Worm (Caenorhabditis elegans): ENCODE results near the gene Y13C8A.1.
"Not testable (repeated sequence)": the region's sequence is repeated elsewhere in the genome, so short reads cannot be mapped to it uniquely, and the experiment has no call there.

Gene Y13C8A.1

ce11 chrX:16901906-16902383 is 18.4 kb downstream of the Y13C8A.1 start:
- TF ChIP-seq C34F6.9 (tag; optimal IDR thresholded peaks at IDR 0.05) (peak; percentile 43), sma-9 (GFP tag; optimal IDR thresholded peaks at IDR 0.05) (peak; percentile 72), nhr-129 (tag; optimal IDR thresholded peaks at IDR 0.05) (peak; percentile 85), mdl-1 (tag; optimal IDR thresholded peaks at IDR 0.05) (peak in 1 of 2 experiments; percentile 36), blmp-1 (tag; optimal IDR thresholded peaks at IDR 0.05; ENCODE audit: insufficient read depth) (peak; percentile 42), nhr-25 (tag; optimal IDR thresholded peaks at IDR 0.05) (peak; percentile 85), F13H6.1 (tag; optimal IDR thresholded peaks at IDR 0.05) (peak; percentile 34), nhr-21 (tag; optimal IDR thresholded peaks at IDR 0.05) (peak; percentile 65), fos-1 (tag; optimal IDR thresholded peaks at IDR 0.05) (peak; percentile 19), sma-3 (GFP tag; optimal IDR thresholded peaks at IDR 0.05) (peak; percentile 51)
- TF ChIP-seq sma-9 (tag; optimal IDR thresholded peaks at IDR 0.05): not testable (repeated sequence)

- TF ChIP-seq nhr-21 (tag; optimal IDR thresholded peaks at IDR 0.05): no peak
- TF ChIP-seq lin-39 (tag; optimal IDR thresholded peaks at IDR 0.05): no peak
- no peak for TF ChIP-seq gmeb-1 (tag; optimal IDR thresholded peaks at IDR 0.05)
- TF ChIP-seq elt-1 (tag; optimal IDR thresholded peaks at IDR 0.05): no peak
- no peak for TF ChIP-seq blmp-1 (tag; optimal IDR thresholded peaks at IDR 0.05; ENCODE audit: insufficient read depth)
- TF ChIP-seq nhr-6 (tag; optimal IDR thresholded peaks at IDR 0.05): no peak
- no peak for TF ChIP-seq nhr-25 (tag; optimal IDR thresholded peaks at IDR 0.05)
- TF ChIP-seq nhr-237 (tag; optimal IDR thresholded peaks at IDR 0.05): no peak
- no peak for TF ChIP-seq aly-2 (tag; optimal IDR thresholded peaks at IDR 0.05)
- TF ChIP-seq lin-13 (GFP tag; optimal IDR thresholded peaks at IDR 0.05): no peak
- TF ChIP-seq dmd-4 (tag; optimal IDR thresholded peaks at IDR 0.05): no peak
These were observed 19.1 kb downstream of the Y13C8A.1 start for ce11 chrX:16902657-16903056.

ce11 chrX:16903619-16904018 is 20.1 kb downstream of the Y13C8A.1 start, which contains the start of gene F39F10.4:
TSS of gene F39F10.4 (minus strand) at chrX:16903719.
- no peak for TF ChIP-seq dmd-4 (tag; optimal IDR thresholded peaks at IDR 0.05)
- TF ChIP-seq sma-9 (GFP tag; optimal IDR thresholded peaks at IDR 0.05): no peak
- TF ChIP-seq sma-9 (tag; optimal IDR thresholded peaks at IDR 0.05): no peak

- not testable (repeated sequence) for TF ChIP-seq nhr-6 (tag; optimal IDR thresholded peaks at IDR 0.05); ztf-1 (GFP tag; conservative IDR thresholded peaks at IDR 0.05); ztf-4 (tag; optimal IDR thresholded peaks at IDR 0.05)
These were observed 30.1 kb downstream of the Y13C8A.1 start, which contains the start of gene F39F10.5 for ce11 chrX:16913669-16914068. TSS of gene F39F10.5 (minus strand) at chrX:16913769.

ce11 chrX:16919468-16919867 is 35.9 kb downstream of the Y13C8A.1 start:
- TF ChIP-seq fos-1 (tag; optimal IDR thresholded peaks at IDR 0.05): peak; percentile 80
- TF ChIP-seq sma-9 (GFP tag; optimal IDR thresholded peaks at IDR 0.05): peak; percentile 1
- no peak for TF ChIP-seq sma-9 (tag; optimal IDR thresholded peaks at IDR 0.05)
- TF ChIP-seq lin-11 (tag; optimal IDR thresholded peaks at IDR 0.05): no peak

- TF ChIP-seq ceh-16 (tag; optimal IDR thresholded peaks at IDR 0.05): no peak
- no peak for TF ChIP-seq mdl-1 (tag; optimal IDR thresholded peaks at IDR 0.05)
- no peak for TF ChIP-seq nhr-77 (tag; optimal IDR thresholded peaks at IDR 0.05)
- no peak for TF ChIP-seq sem-4 (tag; optimal IDR thresholded peaks at IDR 0.05)
- no peak for TF ChIP-seq fos-1 (tag; optimal IDR thresholded peaks at IDR 0.05)
- no peak for TF ChIP-seq skn-1 (tag; optimal IDR thresholded peaks at IDR 0.05)
- no peak for TF ChIP-seq nhr-23 (tag; optimal IDR thresholded peaks at IDR 0.05)
- no peak for TF ChIP-seq mbf-1 (tag; optimal IDR thresholded peaks at IDR 0.05)
- no peak for TF ChIP-seq gmeb-1 (tag; optimal IDR thresholded peaks at IDR 0.05)
- TF ChIP-seq nhr-237 (tag; optimal IDR thresholded peaks at IDR 0.05): no peak
- TF ChIP-seq nhr-129 (tag; optimal IDR thresholded peaks at IDR 0.05): no peak
These were observed 38.0 kb downstream of the Y13C8A.1 start, which contains the start of gene fbxb-114 for ce11 chrX:16921533-16921932. TSS of gene fbxb-114 (plus strand) at chrX:16921833.

ce11 chrX:16923636-16924035 is 40.1 kb downstream of the Y13C8A.1 start, which contains the start of gene C30E1.4:
TSS of gene C30E1.4 (plus strand) at chrX:16923936.
- TF ChIP-seq aly-2 (tag; optimal IDR thresholded peaks at IDR 0.05) (no peak), ztf-1 (GFP tag; conservative IDR thresholded peaks at IDR 0.05) (no peak), dmd-4 (tag; optimal IDR thresholded peaks at IDR 0.05) (no peak), C34F6.9 (tag; optimal IDR thresholded peaks at IDR 0.05) (no peak), nhr-129 (tag; optimal IDR thresholded peaks at IDR 0.05) (no peak), nhr-237 (tag; optimal IDR thresholded peaks at IDR 0.05) (no peak), alr-1 (tag; optimal IDR thresholded peaks at IDR 0.05) (no peak)

Data from whole organism, L2 larva.